Worm (Caenorhabditis elegans) whole organism, L3 larva: Measurements from ENCODE around the gene D1046.4.

Experiments
- ZK546.5 ChIP-seq: sonication (generic microtip); optimal IDR thresholded peaks from 2 replicates; lab custom pipeline; 2017; ENCODE audit warnings: missing biosample characterization, missing genetic modification characterization
- aly-2 ChIP-seq: fragments of 150-350 bp; optimal IDR thresholded peaks from 2 replicates; lab custom pipeline; 2014; ENCODE audit warnings: missing biosample characterization, missing genetic modification characterization
- ama-1 ChIP-seq: fragments of 150-350 bp; optimal IDR thresholded peaks from 2 replicates; lab custom pipeline; 2018
- ceh-28 ChIP-seq: fragments of 150-350 bp; optimal IDR thresholded peaks from 2 replicates; lab custom pipeline; 2014; ENCODE audit warnings: missing biosample characterization, missing genetic modification reagents, missing genetic modification characterization
- ceh-82 ChIP-seq: fragments of 150-350 bp; optimal IDR thresholded peaks from 2 replicates; lab custom pipeline; 2014; ENCODE audit warnings: missing biosample characterization, missing genetic modification characterization
- ceh-9 ChIP-seq: sonication (generic microtip); optimal IDR thresholded peaks from 2 replicates; lab custom pipeline; 2018; ENCODE audit warnings: missing biosample characterization, missing genetic modification characterization
- daf-12 ChIP-seq: fragments of 150-350 bp; optimal IDR thresholded peaks from 2 replicates; lab custom pipeline; 2014; ENCODE audit warnings: missing biosample characterization, missing genetic modification reagents, missing genetic modification characterization
- egl-27 ChIP-seq: sonication (generic microtip); optimal IDR thresholded peaks from 4 replicates; lab custom pipeline; 2017; ENCODE audit warnings: missing biosample characterization, missing genetic modification reagents, missing genetic modification characterization
- egl-5 ChIP-seq: fragments of 150-350 bp; optimal IDR thresholded peaks from 2 replicates; lab custom pipeline; 2017; ENCODE audit warnings: missing biosample characterization, missing genetic modification reagents, missing genetic modification characterization, inconsistent platforms
- elt-1 ChIP-seq: fragments of 150-350 bp; optimal IDR thresholded peaks from 2 replicates; lab custom pipeline; 2014; ENCODE audit warnings: missing biosample characterization, missing genetic modification characterization
- elt-2 ChIP-seq: sonication (generic microtip); optimal IDR thresholded peaks from 2 replicates; lab custom pipeline; 2016; ENCODE audit warnings: missing genetic modification reagents, mild to moderate bottlenecking, missing genetic modification characterization, missing compliant biosample characterization
- elt-3 ChIP-seq, 3 experiments: fragments of 150-350 bp in 1 of 3; sonication (generic microtip) in 2 of 3; optimal IDR thresholded peaks; 2 replicates in 2 of 3; 4 replicates in 1 of 3; lab custom pipeline; 2014 to 2017; ENCODE audit warnings: missing biosample characterization in 3 of 3, missing genetic modification characterization in 3 of 3
- eor-1 ChIP-seq, 2 experiments: fragments of 150-350 bp; optimal IDR thresholded peaks; 2 replicates each; lab custom pipeline; 2014 to 2018; ENCODE audit warnings: missing biosample characterization in 2 of 2, missing genetic modification characterization in 2 of 2
- fos-1 ChIP-seq: fragments of 150-350 bp; optimal IDR thresholded peaks from 2 replicates; lab custom pipeline; 2014; ENCODE audit warnings: missing biosample characterization, missing genetic modification characterization
- hmg-11 ChIP-seq: sonication (generic microtip); optimal IDR thresholded peaks from 2 replicates; lab custom pipeline; 2016; ENCODE audit warnings: missing genetic modification characterization, missing compliant biosample characterization
- nfya-1 ChIP-seq: sonication (generic microtip); optimal IDR thresholded peaks from 2 replicates; lab custom pipeline; 2017; ENCODE audit warnings: missing genetic modification characterization, mild to moderate bottlenecking, missing compliant biosample characterization, antibody characterized with exemption, moderate library complexity; ENCODE audit not compliant: insufficient read depth
- nhr-11 ChIP-seq: fragments of 150-350 bp; optimal IDR thresholded peaks from 2 replicates; lab custom pipeline; 2014; ENCODE audit warnings: missing biosample characterization, missing genetic modification characterization
- nhr-23 ChIP-seq: fragments of 150-350 bp; optimal IDR thresholded peaks from 2 replicates; lab custom pipeline; 2014; ENCODE audit warnings: missing biosample characterization, missing genetic modification reagents, missing genetic modification characterization
- nhr-25 ChIP-seq: sonication (generic microtip); optimal IDR thresholded peaks from 2 replicates; lab custom pipeline; 2017; ENCODE audit warnings: missing biosample characterization, missing genetic modification characterization
- nhr-43 ChIP-seq: sonication (generic microtip); optimal IDR thresholded peaks from 2 replicates; lab custom pipeline; 2016; ENCODE audit warnings: mild to moderate bottlenecking, missing genetic modification characterization, missing compliant biosample characterization; ENCODE audit not compliant: poor library complexity, severe bottlenecking
- nhr-67 ChIP-seq: fragments of 150-350 bp; optimal IDR thresholded peaks from 2 replicates; lab custom pipeline; 2014; ENCODE audit warnings: missing biosample characterization, missing genetic modification characterization
- pqm-1 ChIP-seq: fragments of 150-350 bp; optimal IDR thresholded peaks from 2 replicates; lab custom pipeline; 2017; ENCODE audit warnings: missing biosample characterization, missing genetic modification characterization, inconsistent platforms
- sea-2 ChIP-seq: fragments of 150-350 bp; sonication (generic microtip); optimal IDR thresholded peaks from 4 replicates; lab custom pipeline; 2014; ENCODE audit warnings: missing biosample characterization, missing genetic modification reagents, missing genetic modification characterization
- skn-1 ChIP-seq: fragments of 150-350 bp; optimal IDR thresholded peaks from 2 replicates; lab custom pipeline; 2014; ENCODE audit warnings: missing biosample characterization, missing genetic modification characterization
- snpc-4 ChIP-seq: fragments of 150-350 bp; optimal IDR thresholded peaks from 2 replicates; lab custom pipeline; 2014; ENCODE audit warnings: missing biosample characterization, missing genetic modification characterization
- tbx-2 ChIP-seq: sonication (generic microtip); optimal IDR thresholded peaks from 2 replicates; lab custom pipeline; 2016; ENCODE audit warnings: mild to moderate bottlenecking, missing genetic modification characterization, missing compliant biosample characterization
- unc-39 ChIP-seq: sonication (generic microtip); optimal IDR thresholded peaks from 4 replicates; lab custom pipeline; 2017; ENCODE audit warnings: missing biosample characterization, missing genetic modification characterization
- unc-62 ChIP-seq: fragments of 150-350 bp; sonication (generic microtip); optimal IDR thresholded peaks from 4 replicates; lab custom pipeline; 2014; ENCODE audit warnings: missing biosample characterization, missing genetic modification reagents, missing genetic modification characterization
- zag-1 ChIP-seq: fragments of 150-350 bp; optimal IDR thresholded peaks from 2 replicates; lab custom pipeline; 2014; ENCODE audit warnings: missing biosample characterization, missing genetic modification characterization
- ztf-11 ChIP-seq: fragments of 150-350 bp; optimal IDR thresholded peaks from 2 replicates; lab custom pipeline; 2014; ENCODE audit warnings: missing biosample characterization, missing genetic modification characterization
- ztf-4 ChIP-seq: fragments of 150-350 bp; optimal IDR thresholded peaks from 2 replicates; lab custom pipeline; 2014; ENCODE audit warnings: missing biosample characterization, missing genetic modification characterization

The D1046.4 gene

DNA sequence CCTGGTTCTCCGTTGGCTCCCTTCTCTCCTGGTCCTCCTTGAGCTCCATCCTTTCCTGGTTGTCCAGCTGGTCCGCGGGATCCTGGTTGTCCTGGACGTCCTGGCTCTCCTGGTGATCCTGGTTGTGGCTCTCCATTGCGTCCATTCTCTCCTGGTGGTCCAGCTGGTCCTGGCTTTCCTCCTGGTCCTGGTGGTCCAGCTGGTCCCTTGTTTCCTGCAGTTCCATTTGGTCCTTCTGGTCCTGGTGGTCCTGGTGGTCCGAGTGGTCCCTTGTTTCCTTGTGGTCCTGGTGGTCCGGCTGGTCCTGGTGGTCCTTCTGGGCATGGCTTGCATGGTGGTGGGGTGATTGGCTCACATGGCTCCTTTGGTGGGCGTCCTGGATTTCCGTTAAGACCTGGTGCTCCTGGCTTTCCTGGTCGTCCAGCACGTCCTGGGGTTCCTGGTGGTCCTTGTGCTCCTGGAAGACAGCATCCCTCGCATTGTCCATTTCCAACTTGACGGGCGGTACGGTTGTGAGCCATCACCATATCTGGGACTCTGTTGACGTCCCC is 45.5 kb downstream of the D1046.4 start:
- no peak for TF ChIP-seq egl-5 (tag; lab: Kevin White, UChicago)
- no peak for TF ChIP-seq fos-1 (tag; lab: Kevin White, UChicago)
- TF ChIP-seq snpc-4: no peak
- no peak for TF ChIP-seq nhr-23 (tag; lab: Kevin White, UChicago)
- TF ChIP-seq egl-27 (tag; lab: Kevin White, UChicago): no peak
- no peak for TF ChIP-seq elt-3 (tag; optimal IDR thresholded peaks at IDR 0.05; lab: Kevin White, UChicago)
- no peak for TF ChIP-seq ceh-28 (tag; lab: Kevin White, UChicago)
- no peak for TF ChIP-seq ztf-11
- no peak for TF ChIP-seq unc-39 (tag; lab: Kevin White, UChicago)
- no peak for TF ChIP-seq nhr-11 (tag; lab: Kevin White, UChicago)

- TF ChIP-seq eor-1 (tag; optimal IDR thresholded peaks at IDR 0.05; lab: Kevin White, UChicago) (no peak), pqm-1 (no peak), elt-1 (tag; lab: Kevin White, UChicago) (no peak), daf-12 (tag; lab: Kevin White, UChicago) (no peak)
Observed at ce11 chrIV:8979695-8980094, 46.0 kb downstream of the D1046.4 start, which contains the start of gene col-119. Gene col-119 (minus strand): TSS chrIV:8979795.

ce11 chrIV:8984566-8984965 is 50.9 kb downstream of the D1046.4 start, which contains the start of gene nstp-1:
Gene nstp-1 (plus strand): TSS chrIV:8984866.
- TF ChIP-seq tbx-2 (tag; lab: Kevin White, UChicago) (no peak), nhr-11 (tag; lab: Kevin White, UChicago) (no peak), ceh-28 (tag; lab: Kevin White, UChicago) (no peak), nfya-1 (tag; lab: Kevin White, UChicago) (no peak), unc-62 (GFP tag; lab: Kevin White, UChicago) (no peak), ZK546.5 (tag; lab: Kevin White, UChicago) (no peak), nhr-23 (tag; lab: Kevin White, UChicago) (no peak), nhr-43 (tag; lab: Kevin White, UChicago) (no peak), sea-2 (GFP tag; lab: Kevin White, UChicago) (no peak), nhr-25 (no peak), ztf-4 (no peak), elt-1 (tag; lab: Kevin White, UChicago) (no peak), daf-12 (tag; lab: Kevin White, UChicago) (no peak), skn-1 (tag; lab: Kevin White, UChicago) (no peak), nhr-67 (tag; lab: Kevin White, UChicago) (no peak), ceh-9 (tag; lab: Kevin White, UChicago) (no peak), hmg-11 (no peak), ceh-82 (tag; lab: Kevin White, UChicago) (no peak), aly-2 (tag; lab: Kevin White, UChicago) (no peak)

DNA sequence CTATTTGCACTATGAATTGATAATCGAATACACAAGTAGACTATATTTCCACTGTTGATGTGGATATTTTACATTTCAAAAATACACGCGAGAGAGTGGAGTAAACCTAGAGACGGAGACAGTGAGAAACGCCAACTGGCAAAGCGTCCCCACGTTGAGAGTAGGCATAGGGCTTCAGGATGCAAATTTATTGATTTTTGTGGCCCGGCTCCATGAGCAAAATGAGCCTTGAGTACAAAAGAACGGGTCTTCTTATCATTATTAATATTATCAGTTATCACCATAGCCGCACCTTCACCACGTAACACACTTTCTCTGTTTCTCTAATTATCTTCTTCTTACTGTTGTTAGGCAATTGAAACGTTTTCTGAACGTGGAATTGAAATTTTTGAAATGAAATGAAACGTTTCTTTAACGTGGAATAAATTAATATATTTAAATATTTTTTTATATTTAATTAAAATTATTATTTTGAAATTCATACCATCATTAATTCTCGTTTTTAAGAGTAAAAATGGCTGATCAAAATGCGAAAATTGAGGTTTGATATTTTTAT is 53.2 kb downstream of the D1046.4 start, which contains the start of gene bre-1:
TSS of gene bre-1 (plus strand) at position 506 of the 556 bp plus-strand sequence.
- TF ChIP-seq hmg-11 (peak; percentile 63), elt-2 (tag; lab: Kevin White, UChicago) (peak; percentile 74), ama-1 (no peak), ZK546.5 (tag; lab: Kevin White, UChicago) (no peak), ceh-82 (tag; lab: Kevin White, UChicago) (no peak), skn-1 (tag; lab: Kevin White, UChicago) (no peak), zag-1 (tag; lab: Kevin White, UChicago) (no peak), nfya-1 (tag; lab: Kevin White, UChicago) (peak; percentile 23)
- TF ChIP-seq, all 47 proteins: peak for 3
